Worm (Caenorhabditis elegans): ENCODE measurements around the gene C48D5.3.

- peak; percentile 70; the same call in 1 of the 2 replicates for TF ChIP-seq flt-1 (GFP tag; IDR thresholded peaks at IDR 0.05)
- no peak for TF ChIP-seq tab-1 (GFP tag; IDR thresholded peaks at IDR 0.05)
Observed at ce11 chrIII:3620652-3621051, 39.1 kb upstream of the C48D5.3 start.
